Worm (Caenorhabditis elegans) whole organism, young adult: ENCODE results near the gene srh-47.

Experiments used
- B0019.2 ChIP-seq: fragments of 200-800 bp; sonication (Bioruptor generic); conservative IDR thresholded peaks from 2 replicates; pipeline ENCODE4 v1.3.6; 2022; ENCODE audit warnings: missing genetic modification reagents, missing genetic modification characterization, missing compliant biosample characterization
- B0035.1 ChIP-seq: sonication (generic microtip); optimal IDR thresholded peaks from 2 replicates; lab custom pipeline; 2016; ENCODE audit warnings: missing genetic modification characterization, mild to moderate bottlenecking, missing compliant biosample characterization, missing genotype, missing genetic modification reagents
- B0261.1 ChIP-seq: sonication (generic microtip); optimal IDR thresholded peaks from 2 replicates; lab custom pipeline; 2016; ENCODE audit warnings: mild to moderate bottlenecking, missing genetic modification characterization, moderate library complexity, missing compliant biosample characterization
- B0336.3 ChIP-seq: fragments of 200-800 bp; sonication (Bioruptor generic); IDR thresholded peaks from 2 replicates; pipeline ENCODE4 v1.3.6; 2022; ENCODE audit warnings: missing genetic modification characterization, missing compliant biosample characterization
- C06A6.2 ChIP-seq: fragments of 200-800 bp; sonication (Bioruptor generic); conservative IDR thresholded peaks from 2 replicates; pipeline ENCODE4 v1.3.6; 2022; ENCODE audit warnings: missing genetic modification characterization, missing compliant biosample characterization
- F10E7.11 ChIP-seq: sonication (generic microtip); optimal IDR thresholded peaks from 2 replicates; lab custom pipeline; 2017; ENCODE audit warnings: mild to moderate bottlenecking, missing genetic modification characterization, moderate library complexity, missing compliant biosample characterization
- F39B2.1 ChIP-seq: fragments of 200-800 bp; sonication (Bioruptor generic); IDR thresholded peaks from 2 replicates; pipeline ENCODE4 v1.3.6; 2022; ENCODE audit warnings: missing genetic modification reagents, missing genetic modification characterization, missing compliant biosample characterization
- F52B5.7 ChIP-seq: sonication (generic microtip); optimal IDR thresholded peaks from 2 replicates; lab custom pipeline; 2016; ENCODE audit warnings: mild to moderate bottlenecking, missing genetic modification characterization, missing compliant biosample characterization
- K12H6.12 ChIP-seq: fragments of 200-800 bp; sonication (Bioruptor generic); optimal IDR thresholded peaks from 2 replicates; lab custom pipeline; 2018; ENCODE audit warnings: mild to moderate bottlenecking, missing genetic modification characterization, missing compliant biosample characterization
- T07F8.4 ChIP-seq: sonication (generic microtip); optimal IDR thresholded peaks from 2 replicates; lab custom pipeline; 2016; ENCODE audit warnings: mild to moderate bottlenecking, missing genetic modification characterization, moderate library complexity, missing compliant biosample characterization
- Y53F4B.3 ChIP-seq: fragments of 200-800 bp; sonication (Bioruptor generic); IDR thresholded peaks from 2 replicates; pipeline ENCODE4 v1.3.6; 2022; ENCODE audit warnings: missing genetic modification reagents, missing genetic modification characterization, missing compliant biosample characterization
- ama-1 ChIP-seq, 3 experiments: fragments of 150-350 bp in 1 of 3; sonication (generic microtip) in 2 of 3; optimal IDR thresholded peaks; 2 replicates each; lab custom pipeline; 2014 to 2018; ENCODE audit warnings: missing biosample characterization in 2 of 3, missing genetic modification characterization in 2 of 3, missing genetic modification reagents in 2 of 3
- aptf-2 ChIP-seq: fragments of 200-800 bp; sonication (Bioruptor generic); conservative IDR thresholded peaks from 2 replicates; pipeline ENCODE4 v1.3.6; 2022; ENCODE audit warnings: missing genetic modification reagents, missing genetic modification characterization, missing compliant biosample characterization
- aptf-3 ChIP-seq: fragments of 200-800 bp; sonication (Bioruptor generic); IDR thresholded peaks from 2 replicates; pipeline ENCODE4 v1.3.6; 2022; ENCODE audit warnings: missing genetic modification characterization, missing compliant biosample characterization
- bed-2 ChIP-seq: fragments of 200-800 bp; sonication (Bioruptor generic); IDR thresholded peaks from 2 replicates; pipeline ENCODE4 v1.3.6; 2022; ENCODE audit warnings: missing genetic modification reagents, missing genetic modification characterization, missing compliant biosample characterization
- cebp-2 ChIP-seq: fragments of 200-800 bp; sonication (Bioruptor generic); IDR thresholded peaks from 2 replicates; pipeline ENCODE4 v1.3.6; 2022; ENCODE audit warnings: missing genetic modification characterization, missing compliant biosample characterization
- ceh-79 ChIP-seq: sonication (generic microtip); optimal IDR thresholded peaks from 2 replicates; lab custom pipeline; 2017; ENCODE audit warnings: mild to moderate bottlenecking, missing genetic modification characterization, missing compliant biosample characterization
- ceh-91 ChIP-seq: fragments of 200-800 bp; sonication (Bioruptor generic); IDR thresholded peaks from 2 replicates; pipeline ENCODE4 v1.3.6; 2022; ENCODE audit warnings: missing genetic modification reagents, missing genetic modification characterization, missing compliant biosample characterization
- chd-7 ChIP-seq: sonication (generic microtip); optimal IDR thresholded peaks from 2 replicates; lab custom pipeline; 2016; ENCODE audit warnings: mild to moderate bottlenecking, missing genetic modification characterization, moderate library complexity, missing compliant biosample characterization
- dox-1 ChIP-seq: fragments of 200-800 bp; sonication (Bioruptor generic); IDR thresholded peaks from 2 replicates; pipeline ENCODE4 v1.3.6; 2022; ENCODE audit warnings: missing genetic modification reagents, missing genetic modification characterization, missing compliant biosample characterization
- dpl-1 ChIP-seq: fragments of 150-350 bp; optimal IDR thresholded peaks from 2 replicates; lab custom pipeline; 2014; ENCODE audit warnings: missing biosample characterization, missing genetic modification reagents, missing genetic modification characterization
- egl-18 ChIP-seq: fragments of 200-800 bp; sonication (Bioruptor generic); IDR thresholded peaks from 2 replicates; pipeline ENCODE4 v1.3.6; 2022; ENCODE audit warnings: missing genetic modification reagents, missing genetic modification characterization, missing compliant biosample characterization
- gei-17 ChIP-seq: fragments of 200-800 bp; sonication (Bioruptor generic); optimal IDR thresholded peaks from 2 replicates; lab custom pipeline; 2018; ENCODE audit warnings: mild to moderate bottlenecking, missing genetic modification characterization, missing compliant biosample characterization
- him-1 ChIP-seq: sonication (generic microtip); optimal IDR thresholded peaks from 2 replicates; lab custom pipeline; 2016; ENCODE audit warnings: missing genotype, missing genetic modification reagents, missing genetic modification characterization, missing compliant biosample characterization
- hmg-20 ChIP-seq: fragments of 200-800 bp; sonication (Bioruptor generic); IDR thresholded peaks from 2 replicates; pipeline ENCODE4 v1.3.6; 2022; ENCODE audit warnings: missing genetic modification reagents, missing genetic modification characterization, missing compliant biosample characterization
- hrde-1 ChIP-seq: sonication (generic microtip); optimal IDR thresholded peaks from 2 replicates; lab custom pipeline; 2016; ENCODE audit warnings: missing genetic modification characterization, mild to moderate bottlenecking, missing compliant biosample characterization, moderate library complexity, missing genotype, missing genetic modification reagents, borderline replicate concordance
- let-526 ChIP-seq: fragments of 200-800 bp; sonication (Bioruptor generic); IDR thresholded peaks from 2 replicates; pipeline ENCODE4 v1.3.6; 2022; ENCODE audit warnings: missing genetic modification reagents, missing genetic modification characterization, missing compliant biosample characterization
- lin-40 ChIP-seq: sonication (generic microtip); optimal IDR thresholded peaks from 2 replicates; lab custom pipeline; 2016; ENCODE audit warnings: missing genetic modification characterization, mild to moderate bottlenecking, missing compliant biosample characterization, missing genotype, missing genetic modification reagents
- lir-1 ChIP-seq: fragments of 200-800 bp; sonication (Bioruptor generic); conservative IDR thresholded peaks from 2 replicates; pipeline ENCODE4 v1.3.6; 2022; ENCODE audit warnings: missing genetic modification reagents, missing genetic modification characterization, missing compliant biosample characterization
- lsl-1 ChIP-seq: fragments of 200-800 bp; sonication (Bioruptor generic); optimal IDR thresholded peaks from 2 replicates; lab custom pipeline; 2018; ENCODE audit warnings: mild to moderate bottlenecking, missing genetic modification characterization, moderate library complexity, missing compliant biosample characterization
- lsy-27 ChIP-seq: sonication (generic microtip); optimal IDR thresholded peaks from 2 replicates; lab custom pipeline; 2017; ENCODE audit warnings: missing genetic modification characterization, mild to moderate bottlenecking, missing compliant biosample characterization, antibody characterized with exemption, missing genotype, borderline replicate concordance; ENCODE audit not compliant: insufficient read depth
- madf-10 ChIP-seq: sonication (generic microtip); optimal IDR thresholded peaks from 2 replicates; lab custom pipeline; 2016; ENCODE audit warnings: mild to moderate bottlenecking, missing genetic modification characterization, missing compliant biosample characterization
- madf-3 ChIP-seq: fragments of 200-800 bp; sonication (Bioruptor generic); IDR thresholded peaks from 2 replicates; pipeline ENCODE4 v1.3.6; 2022; ENCODE audit warnings: missing genetic modification reagents, missing genetic modification characterization, missing compliant biosample characterization
- nhr-179 ChIP-seq: sonication (generic microtip); optimal IDR thresholded peaks from 2 replicates; lab custom pipeline; 2016; ENCODE audit warnings: mild to moderate bottlenecking, missing genetic modification characterization, missing compliant biosample characterization
- nhr-27 ChIP-seq: fragments of 200-800 bp; sonication (Bioruptor generic); optimal IDR thresholded peaks from 2 replicates; lab custom pipeline; 2018; ENCODE audit warnings: mild to moderate bottlenecking, missing genetic modification characterization, moderate library complexity, missing compliant biosample characterization
- repo-1 ChIP-seq: sonication (generic microtip); optimal IDR thresholded peaks from 2 replicates; lab custom pipeline; 2017; ENCODE audit warnings: mild to moderate bottlenecking, missing genetic modification characterization, missing compliant biosample characterization
- snpc-3.4 ChIP-seq: sonication (generic microtip); optimal IDR thresholded peaks from 2 replicates; lab custom pipeline; 2017; ENCODE audit warnings: missing genetic modification characterization, mild to moderate bottlenecking, missing compliant biosample characterization, antibody characterized with exemption, moderate library complexity, missing genotype, missing genetic modification reagents
- tbp1 ChIP-seq: fragments of 200-800 bp; sonication (Bioruptor generic); optimal IDR thresholded peaks from 2 replicates; lab custom pipeline; 2018; ENCODE audit warnings: mild to moderate bottlenecking, missing genetic modification characterization, missing compliant biosample characterization
- tbx-9 ChIP-seq: sonication (generic microtip); optimal IDR thresholded peaks from 2 replicates; lab custom pipeline; 2016; ENCODE audit warnings: borderline replicate concordance, missing genetic modification characterization, inconsistent platforms, missing compliant biosample characterization
- tlf-1 ChIP-seq: fragments of 200-800 bp; sonication (Bioruptor generic); optimal IDR thresholded peaks from 2 replicates; lab custom pipeline; 2018; ENCODE audit warnings: mild to moderate bottlenecking, missing genetic modification characterization, missing compliant biosample characterization
- xnd-1 ChIP-seq: sonication (generic microtip); optimal IDR thresholded peaks from 2 replicates; lab custom pipeline; 2016; ENCODE audit warnings: missing genotype, missing genetic modification reagents, missing genetic modification characterization, missing compliant biosample characterization
- ztf-18 ChIP-seq: sonication (generic microtip); optimal IDR thresholded peaks from 2 replicates; lab custom pipeline; 2016; ENCODE audit warnings: missing genotype, mild to moderate bottlenecking, missing genetic modification characterization, missing compliant biosample characterization
- ztf-22 ChIP-seq: fragments of 200-800 bp; sonication (Bioruptor generic); optimal IDR thresholded peaks from 2 replicates; lab custom pipeline; 2018; ENCODE audit warnings: mild to moderate bottlenecking, missing genetic modification characterization, moderate library complexity, missing compliant biosample characterization
- ztf-6 ChIP-seq: fragments of 200-800 bp; sonication (Bioruptor generic); IDR thresholded peaks from 2 replicates; pipeline ENCODE4 v1.3.6; 2022; ENCODE audit warnings: missing genetic modification reagents, missing genetic modification characterization, missing compliant biosample characterization

srh-47 gene

ce11 chrV:11316801-11317200 is 16.4 kb upstream of the srh-47 start, which contains the start of gene cutl-18:
Gene cutl-18, minus strand, starts transcription at chrV:11316901.
- no peak for TF ChIP-seq K12H6.12 (tag; lab: Kevin White, UChicago)
- no peak for TF ChIP-seq F39B2.1 (GFP tag; lab: Robert Waterston, UW)
- TF ChIP-seq madf-10, result no peak
- TF ChIP-seq aptf-2 (GFP tag; lab: Robert Waterston, UW), result no peak

ce11 chrV:11314025-11314880 is 13.8 kb upstream of the srh-47 start:
- TF ChIP-seq hmg-20 (GFP tag; lab: Robert Waterston, UW) (peak; percentile 92), B0261.1 (tag; lab: Kevin White, UChicago) (peak; percentile 100), ama-1 (optimal IDR thresholded peaks at IDR 0.05; lab: Kevin White, UChicago) (no peak), ama-1 (GFP tag; optimal IDR thresholded peaks at IDR 0.05; lab: Kevin White, UChicago) (peak; percentile 95 to 96), dox-1 (peak; percentile 98), let-526 (GFP tag; lab: Robert Waterston, UW) (peak; percentile 97), tbx-9 (tag; lab: Kevin White, UChicago) (peak; percentile 98), madf-10 (peak; percentile 90), aptf-3 (GFP tag; lab: Robert Waterston, UW) (peak; percentile 97), C06A6.2 (GFP tag; lab: Robert Waterston, UW) (peak; percentile 82), repo-1 (peak; percentile 97), nhr-179 (tag; lab: Kevin White, UChicago) (peak; percentile 83), tbp1 (GFP tag; lab: Kevin White, UChicago) (peak; percentile 100), lsy-27 (tag; lab: Kevin White, UChicago) (peak; percentile 92), gei-17 (peak; percentile 87), lsl-1 (GFP tag; lab: Kevin White, UChicago) (peak; percentile 74), snpc-3.4 (tag; lab: Kevin White, UChicago) (peak; percentile 96), egl-18 (GFP tag; lab: Robert Waterston, UW) (peak; percentile 92), dpl-1 (GFP tag; lab: Kevin White, UChicago) (peak; percentile 61), him-1 (tag; lab: Kevin White, UChicago) (peak; percentile 96), madf-3 (GFP tag; lab: Robert Waterston, UW) (peak; percentile 94), T07F8.4 (peak; percentile 96), F10E7.11 (tag; lab: Kevin White, UChicago) (peak; percentile 99), lir-1 (GFP tag; lab: Robert Waterston, UW) (peak; percentile 83), xnd-1 (tag; lab: Kevin White, UChicago) (peak; percentile 29), cebp-2 (GFP tag; lab: Robert Waterston, UW) (peak; percentile 99), lin-40 (tag; lab: Kevin White, UChicago) (peak; percentile 85), Y53F4B.3 (GFP tag; lab: Robert Waterston, UW) (peak; percentile 84), ceh-79 (tag; lab: Kevin White, UChicago) (peak; percentile 99), chd-7 (tag; lab: Kevin White, UChicago) (peak; percentile 99), ceh-91 (GFP tag; lab: Robert Waterston, UW) (peak; percentile 65), ztf-22 (peak; percentile 98), ztf-6 (GFP tag; lab: Robert Waterston, UW) (peak; percentile 94), B0035.1 (tag; lab: Kevin White, UChicago) (peak; percentile 92), tlf-1 (GFP tag; lab: Kevin White, UChicago) (peak; percentile 93), hrde-1 (tag; lab: Kevin White, UChicago) (peak; percentile 94), F52B5.7 (tag; lab: Kevin White, UChicago) (peak; percentile 100), bed-2 (peak; percentile 87), nhr-27 (tag; lab: Kevin White, UChicago) (peak; percentile 99), B0019.2 (GFP tag; lab: Robert Waterston, UW) (peak; percentile 87), ztf-18 (tag; lab: Kevin White, UChicago) (peak; percentile 88), B0336.3 (GFP tag; lab: Robert Waterston, UW) (peak; percentile 97)
